Worm (Caenorhabditis elegans): ENCODE results near the gene str-97.

Gene str-97

ce11 chrV:16155111-16155510 lies at the start of gene str-97:
Gene str-97, minus strand, starts transcription at chrV:16155211.
- no peak for TF ChIP-seq unc-62 (GFP tag; optimal IDR thresholded peaks at IDR 0.05)

ce11 chrV:16202618-16203017 lies 47.6 kb upstream of the str-97 start, which contains the start of gene F11A5.18:
Gene F11A5.18, plus strand, starts transcription at chrV:16202918.
- no peak for TF ChIP-seq unc-62 (GFP tag; optimal IDR thresholded peaks at IDR 0.05)

ce11 chrV:16201730-16202129 lies 46.7 kb upstream of the str-97 start, which contains the start of gene F11A5.17:
Gene F11A5.17, plus strand, starts transcription at chrV:16202030.
- TF ChIP-seq unc-62 (GFP tag; optimal IDR thresholded peaks at IDR 0.05): no peak

DNA sequence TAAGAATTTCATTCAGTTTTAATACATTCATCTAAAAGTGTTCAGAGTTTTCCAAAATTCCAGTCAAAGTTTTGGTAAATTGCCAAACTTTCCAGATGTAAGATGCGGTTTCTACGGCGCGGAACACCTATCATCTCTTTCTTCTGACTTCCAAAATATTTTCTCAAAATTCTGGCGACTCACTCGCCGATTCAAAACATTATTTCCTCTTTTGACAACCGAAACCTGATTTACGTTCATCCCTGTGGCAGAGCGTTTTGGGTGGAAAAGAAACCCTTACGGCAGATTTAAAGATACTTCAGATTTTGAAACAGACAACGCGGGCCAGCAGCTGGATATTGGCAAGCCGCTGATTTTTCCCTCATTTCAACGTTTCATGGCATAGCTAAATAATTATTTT lies 43.0 kb upstream of the str-97 start, which contains the start of gene F11A5.5:
Gene F11A5.5, plus strand, starts transcription at position 301 of the 400 bp plus-strand sequence.
- no peak for TF ChIP-seq unc-62 (GFP tag; optimal IDR thresholded peaks at IDR 0.05)

- TF ChIP-seq unc-62 (GFP tag; optimal IDR thresholded peaks at IDR 0.05): no peak
These were observed 40.4 kb upstream of the str-97 start, which contains the start of gene rabr-3 for ce11 chrV:16195379-16195778. Gene rabr-3, plus strand, starts transcription at chrV:16195679.

DNA sequence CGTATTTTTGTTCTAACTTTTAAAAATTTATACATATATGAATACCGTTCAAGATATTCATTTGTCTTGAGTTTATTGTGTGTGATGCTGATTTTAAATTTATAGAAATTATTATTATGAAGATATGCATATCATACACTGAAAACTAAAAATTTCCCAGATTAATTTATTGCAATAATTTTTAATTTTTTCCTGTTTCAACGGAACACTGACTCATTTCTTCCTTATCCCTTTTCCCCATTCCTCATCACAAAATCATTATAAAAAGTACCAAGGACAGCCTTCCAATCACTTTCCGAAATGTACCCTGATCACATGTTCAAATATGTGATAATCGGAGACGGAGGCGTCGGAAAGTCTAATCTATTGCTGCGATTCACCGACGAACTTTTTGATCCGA lies 39.6 kb upstream of the str-97 start, which contains the start of gene rabr-4:
Gene rabr-4, plus strand, starts transcription at position 301 of the 400 bp plus-strand sequence.
- no peak for TF ChIP-seq unc-62 (GFP tag; optimal IDR thresholded peaks at IDR 0.05)

ce11 chrV:16192114-16192513 lies 37.1 kb upstream of the str-97 start, which contains the start of gene srh-279:
Gene srh-279, plus strand, starts transcription at chrV:16192414.
- TF ChIP-seq unc-62 (GFP tag; optimal IDR thresholded peaks at IDR 0.05): no peak

ce11 chrV:16190485-16190884 lies 35.5 kb upstream of the str-97 start, which contains the start of gene srh-281:
Gene srh-281, plus strand, starts transcription at chrV:16190785.
- no peak for TF ChIP-seq unc-62 (GFP tag; optimal IDR thresholded peaks at IDR 0.05)

- TF ChIP-seq unc-62 (GFP tag; optimal IDR thresholded peaks at IDR 0.05): no peak
These were observed 28.3 kb upstream of the str-97 start, which contains the start of gene srz-14 for ce11 chrV:16183357-16183756. Gene srz-14, plus strand, starts transcription at chrV:16183657.

- no peak for TF ChIP-seq unc-62 (GFP tag; optimal IDR thresholded peaks at IDR 0.05)
These were observed 27.9 kb upstream of the str-97 start, which contains the start of gene srh-277 for ce11 chrV:16182918-16183317. Gene srh-277, plus strand, starts transcription at chrV:16183218.

DNA sequence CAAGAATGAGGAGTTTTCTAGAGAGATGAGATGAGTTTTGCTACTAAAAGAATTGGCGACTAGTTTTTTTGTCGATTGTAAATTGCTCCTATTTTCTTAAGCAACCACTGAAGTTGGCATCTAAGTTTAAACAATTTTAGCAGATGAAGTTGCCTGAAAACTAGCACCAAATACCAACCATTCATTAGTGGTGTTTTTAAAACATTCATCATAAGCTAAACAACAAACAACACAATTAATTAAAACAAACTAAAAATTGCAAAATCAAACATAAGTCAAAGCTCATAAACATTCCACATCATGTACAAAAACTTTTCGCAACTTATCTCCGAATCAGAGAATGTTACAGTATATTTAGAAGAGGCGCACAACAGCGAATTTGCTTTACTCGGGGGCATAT lies 27.1 kb upstream of the str-97 start, which contains the start of gene srz-13:
Gene srz-13, plus strand, starts transcription at position 301 of the 400 bp plus-strand sequence.
- no peak for TF ChIP-seq unc-62 (GFP tag; optimal IDR thresholded peaks at IDR 0.05)

DNA sequence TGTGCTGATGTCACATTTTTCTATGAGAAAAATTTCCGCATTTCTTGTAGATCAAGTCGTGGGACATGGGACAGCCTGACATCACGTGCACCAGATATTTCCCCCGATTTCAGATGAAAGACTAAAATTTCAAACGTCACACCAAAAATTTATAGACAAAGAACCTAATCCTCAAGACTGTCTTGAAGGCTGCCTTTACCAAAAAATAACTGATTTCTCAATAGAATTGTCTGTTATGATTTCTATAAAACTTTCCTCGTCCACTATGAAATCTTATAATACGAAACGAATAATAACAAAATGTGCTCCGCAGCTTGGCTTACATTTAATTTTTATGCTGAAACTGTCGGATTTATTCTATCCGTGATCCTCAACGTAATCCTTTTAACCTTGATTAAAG lies 25.3 kb upstream of the str-97 start, which contains the start of gene str-106:
Gene str-106, plus strand, starts transcription at position 301 of the 400 bp plus-strand sequence.
- TF ChIP-seq unc-62 (GFP tag; optimal IDR thresholded peaks at IDR 0.05): no peak

DNA sequence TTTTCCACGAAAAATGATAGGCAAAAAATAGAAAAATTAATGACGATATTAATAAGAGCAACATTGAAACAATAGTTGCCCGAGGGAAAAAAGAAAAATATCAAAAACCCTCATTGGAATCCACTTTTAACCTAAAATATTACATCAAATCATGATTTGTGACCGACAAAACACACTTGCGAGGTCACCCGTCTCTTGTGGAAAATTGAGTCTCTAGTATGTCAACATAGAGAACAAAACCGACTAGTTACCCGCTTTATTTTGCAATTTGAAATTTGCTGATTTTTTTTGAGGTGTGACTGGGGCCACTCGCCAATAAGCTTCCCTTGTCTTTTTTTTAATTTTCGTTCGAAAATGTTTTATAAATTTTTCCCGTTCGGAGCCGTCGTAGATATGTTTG lies 20.7 kb upstream of the str-97 start, which contains the start of gene cyp-33D1:
Gene cyp-33D1, minus strand, starts transcription at position 101 of the 400 bp plus-strand sequence.
- TF ChIP-seq unc-62 (GFP tag; optimal IDR thresholded peaks at IDR 0.05): no peak

DNA sequence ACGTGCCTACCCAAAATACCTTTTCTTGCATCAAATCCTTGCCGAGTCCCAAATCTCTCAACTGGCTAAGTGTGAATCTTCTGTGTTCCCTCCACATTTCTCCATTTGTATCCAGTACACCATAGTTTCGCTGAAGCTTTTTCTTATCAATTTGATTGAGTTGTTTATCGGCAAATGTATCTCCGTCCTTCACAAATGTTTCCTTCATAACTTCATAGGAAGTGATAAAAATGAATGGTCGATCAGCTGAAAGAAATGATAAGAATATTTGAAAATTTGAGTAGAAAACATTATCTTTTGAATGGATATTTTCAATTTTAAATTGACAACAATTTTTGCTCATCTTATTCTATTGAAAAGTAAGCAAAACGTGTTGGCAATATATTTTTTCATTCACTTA lies 20.2 kb upstream of the str-97 start:
- no peak for TF ChIP-seq unc-62 (GFP tag; optimal IDR thresholded peaks at IDR 0.05)

DNA sequence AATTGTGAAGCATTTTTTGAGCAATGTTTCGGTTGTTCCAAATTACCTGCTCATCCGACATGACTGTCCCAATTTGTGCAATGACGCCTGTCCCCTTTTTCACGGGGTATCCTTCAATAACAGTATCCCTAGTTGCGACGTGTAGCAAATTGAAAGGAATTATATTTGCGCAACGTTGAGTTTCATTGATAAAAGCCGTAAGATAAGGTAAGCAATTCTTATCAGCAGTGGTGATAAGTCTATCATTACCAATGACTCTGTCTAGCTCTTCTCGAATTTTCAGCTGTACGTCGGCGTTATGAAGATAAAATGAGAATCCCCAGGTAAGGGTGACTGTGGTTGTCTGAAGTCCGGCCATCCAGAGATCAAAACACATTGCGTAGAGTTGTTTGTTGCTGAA lies 19.1 kb upstream of the str-97 start:
- no peak for TF ChIP-seq unc-62 (GFP tag; optimal IDR thresholded peaks at IDR 0.05)

ce11 chrV:16171721-16172120 lies 16.7 kb upstream of the str-97 start, which contains the start of gene K05D4.9:
Gene K05D4.9, minus strand, starts transcription at chrV:16171821.
- no peak for TF ChIP-seq unc-62 (GFP tag; optimal IDR thresholded peaks at IDR 0.05)

DNA sequence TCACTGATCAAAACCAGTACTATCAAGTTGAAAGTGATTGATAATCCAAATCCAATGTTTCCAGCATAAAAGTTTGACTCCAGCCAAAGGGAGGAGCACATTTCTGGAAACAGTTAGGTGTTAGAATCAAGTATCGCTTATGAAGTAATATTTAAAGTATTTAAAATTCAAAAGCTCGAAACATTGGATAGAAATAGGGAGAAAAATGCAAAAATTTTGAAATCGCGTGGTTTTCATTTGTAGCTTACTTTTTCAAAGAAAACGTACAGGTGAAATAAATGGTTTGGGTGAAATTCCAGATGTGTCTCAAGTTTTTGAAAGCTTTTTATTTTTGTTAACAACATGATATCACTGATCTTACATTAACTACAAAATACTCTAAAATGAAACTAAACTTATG lies 14.0 kb upstream of the str-97 start, which contains the start of gene str-111:
Gene str-111, minus strand, starts transcription at position 101 of the 400 bp plus-strand sequence.
- no peak for TF ChIP-seq unc-62 (GFP tag; optimal IDR thresholded peaks at IDR 0.05)

All from whole organism, dauer.